Worm (Caenorhabditis elegans): ENCODE measurements around the gene C23G10.10.

C23G10.10 gene

ce11 chrIII:6213915-6214314 is at the start of gene C23G10.10:
C23G10.10 (minus strand) TSS chrIII:6214015.
- TF ChIP-seq dmd-9 (GFP tag; IDR thresholded peaks at IDR 0.05) (no peak), F49E8.2 (tag; optimal IDR thresholded peaks at IDR 0.05; ENCODE audit: borderline replicate concordance) (no peak)

ce11 chrIII:6261985-6262384 is 48.2 kb upstream of the C23G10.10 start, which contains the start of gene srg-4:
srg-4 (minus strand) TSS chrIII:6262085.
- TF ChIP-seq spr-1 (tag; optimal IDR thresholded peaks at IDR 0.05) = no peak
- TF ChIP-seq ces-1 (GFP tag; optimal IDR thresholded peaks at IDR 0.05) = no peak
- TF ChIP-seq dve-1 (tag; optimal IDR thresholded peaks at IDR 0.05; ENCODE audit: insufficient read depth) = no peak
- TF ChIP-seq F26F4.8 (GFP tag; conservative IDR thresholded peaks at IDR 0.05) = no peak
- no peak for TF ChIP-seq tra-1 (GFP tag; IDR thresholded peaks at IDR 0.05)
- no peak for TF ChIP-seq daf-19 (GFP tag; conservative IDR thresholded peaks at IDR 0.05)
- no peak for TF ChIP-seq ceh-20 (GFP tag; IDR thresholded peaks at IDR 0.05)
- no peak for TF ChIP-seq dpl-1 (GFP tag; optimal IDR thresholded peaks at IDR 0.05)
- no peak for TF ChIP-seq attf-4 (tag; optimal IDR thresholded peaks at IDR 0.05)

ce11 chrIII:6260115-6260514 is 46.3 kb upstream of the C23G10.10 start, which contains the start of gene srg-2:
srg-2 (minus strand) TSS chrIII:6260215.
- TF ChIP-seq zip-11 (GFP tag; IDR thresholded peaks at IDR 0.05) (no peak), daf-12 (tag; optimal IDR thresholded peaks at IDR 0.05) (no peak)

- TF ChIP-seq dmd-6 (GFP tag; IDR thresholded peaks at IDR 0.05) (no peak), lin-39 (tag; optimal IDR thresholded peaks at IDR 0.05) (no peak), ceh-82 (tag; optimal IDR thresholded peaks at IDR 0.05) (no peak), fos-1 (tag; optimal IDR thresholded peaks at IDR 0.05) (no peak), duxl-1 (tag; optimal IDR thresholded peaks at IDR 0.05; ENCODE audit: poor library complexity) (no peak), nhr-237 (tag; optimal IDR thresholded peaks at IDR 0.05) (no peak), nhr-6 (tag; optimal IDR thresholded peaks at IDR 0.05) (no peak), ceh-32 (tag; optimal IDR thresholded peaks at IDR 0.05; ENCODE audit: poor library complexity) (no peak), F37D6.2 (tag; optimal IDR thresholded peaks at IDR 0.05) (no peak)
These were observed 44.4 kb upstream of the C23G10.10 start, which contains the start of gene srg-1 for ce11 chrIII:6258262-6258661. srg-1 (minus strand) TSS chrIII:6258362.

- TF ChIP-seq set-16 (GFP tag; IDR thresholded peaks at IDR 0.05) (no peak), dpl-1 (GFP tag; optimal IDR thresholded peaks at IDR 0.05) (no peak), vab-7 (GFP tag; IDR thresholded peaks at IDR 0.05) (no peak), mxl-2 (GFP tag; conservative IDR thresholded peaks at IDR 0.05) (no peak), nhr-11 (tag; optimal IDR thresholded peaks at IDR 0.05) (no peak), rbr-2 (tag; optimal IDR thresholded peaks at IDR 0.05) (no peak), nhr-25 (tag; optimal IDR thresholded peaks at IDR 0.05; ENCODE audit: borderline replicate concordance, insufficient read depth) (no peak), nhr-28 (tag; optimal IDR thresholded peaks at IDR 0.05) (no peak), nhr-237 (tag; optimal IDR thresholded peaks at IDR 0.05) (no peak), nhr-42 (GFP tag; IDR thresholded peaks at IDR 0.05) (no peak), saeg-2 (GFP tag; IDR thresholded peaks at IDR 0.05) (no peak), daf-16 (GFP tag; optimal IDR thresholded peaks at IDR 0.05) (no peak), daf-16 (tag; optimal IDR thresholded peaks at IDR 0.05) (no peak), unc-130 (GFP tag; optimal IDR thresholded peaks at IDR 0.05) (no peak)
These were observed 42.9 kb upstream of the C23G10.10 start, which contains the start of gene srg-9 for ce11 chrIII:6256675-6257074. srg-9 (minus strand) TSS chrIII:6256775.
